Fruit fly (Drosophila melanogaster): Measurements from ENCODE around the gene CYLD.

CYLD gene

DNA sequence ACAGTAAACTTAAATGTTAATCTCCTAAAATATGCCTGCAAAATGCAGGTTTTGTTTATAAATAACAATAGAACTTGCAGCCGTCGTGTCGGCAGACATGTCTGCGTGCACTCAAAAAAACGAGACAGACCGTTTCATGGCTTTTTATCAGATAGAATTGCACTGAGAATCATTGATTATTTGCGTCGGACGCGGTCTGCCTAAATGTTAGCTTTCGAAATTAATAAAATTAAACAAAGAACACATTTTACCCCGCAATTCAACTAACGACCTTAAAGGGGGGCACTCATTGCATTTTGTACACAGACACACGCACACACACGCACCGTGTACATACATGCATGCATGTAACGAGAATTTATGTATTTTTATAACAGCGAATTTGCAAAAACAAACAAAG, 22.8 kb downstream of the CYLD start (continued):
- no peak for TF ChIP-seq lov (optimal IDR thresholded peaks at IDR 0.05)
- TF ChIP-seq lov (GFP tag; IDR thresholded peaks at IDR 0.05), result 0 out of 3 replicates have a peak, but pooled peaks have one; percentile 21
- TF ChIP-seq dimm (GFP tag; IDR thresholded peaks at IDR 0.05), result no peak
- TF ChIP-seq CG1602 (GFP tag; optimal IDR thresholded peaks at IDR 0.05), result no peak
- TF ChIP-seq CG6791 (GFP tag; IDR thresholded peaks at IDR 0.05; ENCODE audit: partially characterized antibody), result no peak
- TF ChIP-seq CG13123 (GFP tag; optimal IDR thresholded peaks at IDR 0.05), result no peak
- TF ChIP-seq grau (tag; optimal IDR thresholded peaks at IDR 0.05), result no peak
- peak; percentile 43; the same call in 1 of the 2 replicates for TF ChIP-seq sim (GFP tag; IDR thresholded peaks at IDR 0.05)
- no peak for TF ChIP-seq sd (tag; optimal IDR thresholded peaks at IDR 0.05)
- peak; percentile 37; the same call in 1 of the 3 replicates for TF ChIP-seq row (GFP tag; IDR thresholded peaks at IDR 0.05)
- TF ChIP-seq CG6654 (GFP tag; optimal IDR thresholded peaks at IDR 0.05), result no peak
- no peak for TF ChIP-seq cas (GFP tag; IDR thresholded peaks at IDR 0.05)
- TF ChIP-seq ase (GFP tag; IDR thresholded peaks at IDR 0.05), result peak; percentile 25; the same call in 1 of the 3 replicates
- TF ChIP-seq CG7357 (GFP tag; IDR thresholded peaks at IDR 0.05), result 0 out of 3 replicates have a peak, but pooled peaks have one; percentile 13
- no peak for TF ChIP-seq Stat92E (GFP tag; optimal IDR thresholded peaks at IDR 0.05)
- no peak for TF ChIP-seq rib (GFP tag; IDR thresholded peaks at IDR 0.05)
- TF ChIP-seq sisA (GFP tag; IDR thresholded peaks at IDR 0.05), result no peak
- no peak for TF ChIP-seq CG6765 (GFP tag; optimal IDR thresholded peaks at IDR 0.05)
- TF ChIP-seq insv (GFP tag; optimal IDR thresholded peaks at IDR 0.05), result no peak
- TF ChIP-seq z (GFP tag; IDR thresholded peaks at IDR 0.05), result no peak
- no peak for TF ChIP-seq CG4360 (GFP tag; IDR thresholded peaks at IDR 0.05)
- no peak for TF ChIP-seq CG7928 (GFP tag; optimal IDR thresholded peaks at IDR 0.05)
- TF ChIP-seq gro (GFP tag; optimal IDR thresholded peaks at IDR 0.05), result no peak
- TF ChIP-seq ash1 (GFP tag; optimal IDR thresholded peaks at IDR 0.05), result no peak
- TF ChIP-seq Blimp-1 (GFP tag; optimal IDR thresholded peaks at IDR 0.05), result no peak
- TF ChIP-seq CG12071 (GFP tag; optimal IDR thresholded peaks at IDR 0.05), result no peak
- no peak for TF ChIP-seq da (GFP tag; optimal IDR thresholded peaks at IDR 0.05)
- peak; percentile 18 for TF ChIP-seq CG3407 (GFP tag; optimal IDR thresholded peaks at IDR 0.05)
- TF ChIP-seq CG10209 (GFP tag; optimal IDR thresholded peaks at IDR 0.05), result no peak
- TF ChIP-seq CG34422 (GFP tag; IDR thresholded peaks at IDR 0.05), result peak; percentile 46; the same call in 1 of the 3 replicates
- TF ChIP-seq CG14441 (GFP tag; IDR thresholded peaks at IDR 0.05), result peak; percentile 41; the same call in 1 of the 2 replicates
- no peak for TF ChIP-seq CG34224 (GFP tag; IDR thresholded peaks at IDR 0.05; ENCODE audit: partially characterized antibody)
- no peak for TF ChIP-seq Six4 (GFP tag; optimal IDR thresholded peaks at IDR 0.05)
- no peak for TF ChIP-seq bigmax (GFP tag; optimal IDR thresholded peaks at IDR 0.05)
- TF ChIP-seq CG15479 (GFP tag; optimal IDR thresholded peaks at IDR 0.05), result no peak
- TF ChIP-seq wek (GFP tag; optimal IDR thresholded peaks at IDR 0.05), result no peak
- peak; percentile 86 for TF ChIP-seq Med (GFP tag)
- TF ChIP-seq dati (GFP tag; IDR thresholded peaks at IDR 0.05), result 0 out of 2 replicates have a peak, but pooled peaks have one; percentile 8
- TF ChIP-seq CG18011 (GFP tag; optimal IDR thresholded peaks at IDR 0.05), result peak; percentile 10
- TF ChIP-seq her (GFP tag; optimal IDR thresholded peaks at IDR 0.05), result no peak
- peak in 1 of 2 experiments; percentile 47 for TF ChIP-seq Pdp1 (GFP tag; optimal IDR thresholded peaks at IDR 0.05)
- TF ChIP-seq Spps (tag; optimal IDR thresholded peaks at IDR 0.05), result no peak
- TF ChIP-seq D19A (tag; optimal IDR thresholded peaks at IDR 0.05), result no peak
- TF ChIP-seq CG13775 (GFP tag; optimal IDR thresholded peaks at IDR 0.05), result peak; percentile 31
- TF ChIP-seq CG10462 (GFP tag; optimal IDR thresholded peaks at IDR 0.05), result no peak
- TF ChIP-seq CG15696 (tag; optimal IDR thresholded peaks at IDR 0.05), result no peak
- TF ChIP-seq CG17802 (tag; optimal IDR thresholded peaks at IDR 0.05), result no peak
- no peak for TF ChIP-seq br (optimal IDR thresholded peaks at IDR 0.05)
- no peak for TF ChIP-seq CG7963 (GFP tag; IDR thresholded peaks at IDR 0.05; ENCODE audit: partially characterized antibody)
- TF ChIP-seq CkIIα-i1 (GFP tag; IDR thresholded peaks at IDR 0.05), result no peak
- TF ChIP-seq CG9609 (GFP tag; optimal IDR thresholded peaks at IDR 0.05), result peak; percentile 13
